Worm (Caenorhabditis elegans) whole organism, mixed stage, embryonic: ENCODE results near the gene fbxb-62.

Experiments
- M03D4.4 ChIP-seq: sonication (generic microtip); optimal IDR thresholded peaks from 2 replicates; lab custom pipeline; 2017; ENCODE audit warnings: mild to moderate bottlenecking, missing genetic modification characterization, missing compliant biosample characterization
- bed-3 ChIP-seq: fragments of 200-800 bp; sonication (Bioruptor generic); optimal IDR thresholded peaks from 3 replicates; lab custom pipeline; 2018; ENCODE audit warnings: mild to moderate bottlenecking, missing genetic modification characterization, moderate library complexity, missing compliant biosample characterization
- blmp-1 ChIP-seq: fragments of 150-350 bp; optimal IDR thresholded peaks from 2 replicates; lab custom pipeline; 2014; ENCODE audit warnings: missing biosample characterization, missing genetic modification characterization
- ceh-39 ChIP-seq: fragments of 150-350 bp; optimal IDR thresholded peaks from 2 replicates; lab custom pipeline; 2014; ENCODE audit warnings: missing biosample characterization, missing genetic modification characterization
- ceh-43 ChIP-seq: fragments of 200-800 bp; sonication (Bioruptor generic); optimal IDR thresholded peaks from 2 replicates; lab custom pipeline; 2018; ENCODE audit warnings: mild to moderate bottlenecking, missing genetic modification characterization, moderate library complexity, missing compliant biosample characterization
- ceh-83 ChIP-seq: fragments of 200-800 bp; sonication (Bioruptor generic); optimal IDR thresholded peaks from 2 replicates; lab custom pipeline; 2018; ENCODE audit warnings: mild to moderate bottlenecking, missing genetic modification characterization, missing compliant biosample characterization
- ces-1 ChIP-seq: fragments of 150-350 bp; optimal IDR thresholded peaks from 2 replicates; lab custom pipeline; 2014; ENCODE audit warnings: missing biosample characterization, missing genetic modification reagents, missing genetic modification characterization
- cnd-1 ChIP-seq: fragments of 200-800 bp; sonication (Bioruptor generic); optimal IDR thresholded peaks from 2 replicates; lab custom pipeline; 2018; ENCODE audit warnings: mild to moderate bottlenecking, missing genetic modification characterization, missing compliant biosample characterization
- drap-1 ChIP-seq: fragments of 200-800 bp; sonication (Bioruptor generic); optimal IDR thresholded peaks from 3 replicates; lab custom pipeline; 2018; ENCODE audit warnings: mild to moderate bottlenecking, missing genetic modification characterization, missing compliant biosample characterization
- elt-1 ChIP-seq: sonication (generic microtip); optimal IDR thresholded peaks from 2 replicates; lab custom pipeline; 2017; ENCODE audit warnings: missing genetic modification characterization, mild to moderate bottlenecking, missing compliant biosample characterization, antibody characterized with exemption, moderate library complexity, borderline replicate concordance; ENCODE audit not compliant: insufficient read depth
- elt-3 ChIP-seq: fragments of 150-350 bp; optimal IDR thresholded peaks from 2 replicates; lab custom pipeline; 2014; ENCODE audit warnings: missing biosample characterization, missing genetic modification characterization
- flh-1 ChIP-seq: fragments of 200-800 bp; sonication (Bioruptor generic); optimal IDR thresholded peaks from 2 replicates; lab custom pipeline; 2018; ENCODE audit warnings: mild to moderate bottlenecking, missing genetic modification characterization, moderate library complexity, missing compliant biosample characterization
- ham-2 ChIP-seq: fragments of 200-800 bp; sonication (Bioruptor generic); optimal IDR thresholded peaks from 2 replicates; lab custom pipeline; 2018; ENCODE audit warnings: mild to moderate bottlenecking, missing genetic modification characterization, missing compliant biosample characterization
- hlh-1 ChIP-seq: fragments of 150-350 bp; optimal IDR thresholded peaks from 2 replicates; lab custom pipeline; 2014; ENCODE audit warnings: missing biosample characterization, missing genetic modification reagents, missing genetic modification characterization
- lin-13 ChIP-seq: fragments of 150-350 bp; optimal IDR thresholded peaks from 2 replicates; lab custom pipeline; 2014; ENCODE audit warnings: missing biosample characterization, missing genetic modification characterization
- lin-32 ChIP-seq: fragments of 200-800 bp; sonication (Bioruptor generic); optimal IDR thresholded peaks from 2 replicates; lab custom pipeline; 2018; ENCODE audit warnings: mild to moderate bottlenecking, missing genetic modification characterization, missing compliant biosample characterization
- lsy-2 ChIP-seq: fragments of 150-350 bp; optimal IDR thresholded peaks from 2 replicates; lab custom pipeline; 2014; ENCODE audit warnings: missing biosample characterization, missing genetic modification characterization
- mab-5 ChIP-seq: fragments of 150-350 bp; optimal IDR thresholded peaks from 2 replicates; lab custom pipeline; 2014; ENCODE audit warnings: missing biosample characterization, missing genetic modification characterization
- mep-1 ChIP-seq: fragments of 150-350 bp; optimal IDR thresholded peaks from 2 replicates; lab custom pipeline; 2017; ENCODE audit warnings: missing biosample characterization, missing genetic modification reagents, missing genetic modification characterization, inconsistent platforms
- mls-2 ChIP-seq: sonication (generic microtip); optimal IDR thresholded peaks from 2 replicates; lab custom pipeline; 2016; ENCODE audit warnings: mild to moderate bottlenecking, missing genetic modification characterization, moderate library complexity, missing compliant biosample characterization
- nhr-12 ChIP-seq: fragments of 150-350 bp; optimal IDR thresholded peaks from 2 replicates; lab custom pipeline; 2014; ENCODE audit warnings: missing biosample characterization, missing genetic modification characterization
- nhr-2 ChIP-seq: fragments of 150-350 bp; optimal IDR thresholded peaks from 2 replicates; lab custom pipeline; 2014; ENCODE audit warnings: missing biosample characterization, missing genetic modification characterization
- nhr-237 ChIP-seq: fragments of 150-350 bp; optimal IDR thresholded peaks from 2 replicates; lab custom pipeline; 2014; ENCODE audit warnings: missing biosample characterization, missing genetic modification characterization
- nhr-28 ChIP-seq: fragments of 150-350 bp; optimal IDR thresholded peaks from 2 replicates; lab custom pipeline; 2014; ENCODE audit warnings: missing biosample characterization, missing genetic modification characterization
- nhr-76 ChIP-seq: sonication (generic microtip); optimal IDR thresholded peaks from 2 replicates; lab custom pipeline; 2017; ENCODE audit warnings: missing biosample characterization, missing genetic modification characterization
- sem-2 ChIP-seq: fragments of 200-800 bp; sonication (Bioruptor generic); optimal IDR thresholded peaks from 2 replicates; lab custom pipeline; 2018; ENCODE audit warnings: mild to moderate bottlenecking, missing genetic modification characterization, missing compliant biosample characterization
- snpc-4 ChIP-seq: fragments of 150-350 bp; optimal IDR thresholded peaks from 2 replicates; lab custom pipeline; 2014; ENCODE audit warnings: missing biosample characterization, missing genetic modification characterization
- sptf-1 ChIP-seq: sonication (generic microtip); optimal IDR thresholded peaks from 2 replicates; lab custom pipeline; 2017; ENCODE audit warnings: mild to moderate bottlenecking, missing genetic modification characterization, moderate library complexity, missing compliant biosample characterization
- tbx-8 ChIP-seq: fragments of 200-800 bp; sonication (Bioruptor generic); optimal IDR thresholded peaks from 2 replicates; lab custom pipeline; 2018; ENCODE audit warnings: mild to moderate bottlenecking, missing genetic modification characterization, moderate library complexity, missing compliant biosample characterization
- unc-120 ChIP-seq: sonication (generic microtip); optimal IDR thresholded peaks from 2 replicates; lab custom pipeline; 2017; ENCODE audit warnings: missing genetic modification characterization, missing compliant biosample characterization; ENCODE audit not compliant: poor library complexity, severe bottlenecking
- unc-39 ChIP-seq: fragments of 150-350 bp; optimal IDR thresholded peaks from 2 replicates; lab custom pipeline; 2014; ENCODE audit warnings: missing biosample characterization, missing genetic modification characterization
- unc-62 ChIP-seq: fragments of 150-350 bp; optimal IDR thresholded peaks from 2 replicates; lab custom pipeline; 2014; ENCODE audit warnings: missing biosample characterization, missing genetic modification reagents, missing genetic modification characterization
- ztf-11 ChIP-seq: fragments of 150-350 bp; optimal IDR thresholded peaks from 2 replicates; lab custom pipeline; 2014; ENCODE audit warnings: missing biosample characterization, missing genetic modification characterization

fbxb-62 gene

ce11 chrV:19306906-19307305 is 5.1 kb upstream of the fbxb-62 start, which contains the start of gene F55C9.15:
TSS of gene F55C9.15 (minus strand) at chrV:19307006.
- TF ChIP-seq flh-1 (GFP tag; lab: Kevin White, UChicago) (no peak), unc-62 (GFP tag; lab: Kevin White, UChicago) (no peak), sptf-1 (no peak), ceh-43 (GFP tag; lab: Kevin White, UChicago) (no peak), nhr-28 (tag; lab: Kevin White, UChicago) (no peak), mls-2 (tag; lab: Kevin White, UChicago) (no peak), unc-120 (no peak), nhr-12 (tag; lab: Kevin White, UChicago) (no peak), lsy-2 (tag; lab: Kevin White, UChicago) (no peak), elt-1 (tag; lab: Kevin White, UChicago) (no peak), tbx-8 (no peak), cnd-1 (tag; lab: Kevin White, UChicago) (no peak), unc-39 (no peak), snpc-4 (tag; lab: Kevin White, UChicago) (no peak), bed-3 (no peak), lin-13 (tag; lab: Kevin White, UChicago) (no peak)

- TF ChIP-seq ces-1 (no peak), nhr-2 (tag; lab: Kevin White, UChicago) (no peak), ceh-39 (tag; lab: Kevin White, UChicago) (peak; percentile 53), mep-1 (tag; lab: Kevin White, UChicago) (no peak)
Observed at ce11 chrV:19303589-19304174, 1.8 kb upstream of the fbxb-62 start, which contains the start of the genes fbxb-63 and fbxb-61. TSS of gene fbxb-63 (minus strand) at chrV:19303730. TSS of gene fbxb-61 (plus strand) at chrV:19304124.

ce11 chrV:19299262-19299661 is 2.6 kb downstream of the fbxb-62 start, which contains the start of gene F55C9.14:
TSS of gene F55C9.14 (plus strand) at chrV:19299562.
- TF ChIP-seq lin-13 (tag; lab: Kevin White, UChicago) (no peak), flh-1 (GFP tag; lab: Kevin White, UChicago) (no peak), unc-39 (no peak), M03D4.4 (no peak), elt-3 (tag; lab: Kevin White, UChicago) (no peak), unc-62 (GFP tag; lab: Kevin White, UChicago) (no peak), mab-5 (tag; lab: Kevin White, UChicago) (no peak), nhr-237 (no peak), bed-3 (no peak)

ce11 chrV:19297510-19297909 is 4.3 kb downstream of the fbxb-62 start, which contains the start of gene fbxb-60:
TSS of gene fbxb-60 (plus strand) at chrV:19297810.
- TF ChIP-seq snpc-4 (tag; lab: Kevin White, UChicago), result no peak
- TF ChIP-seq ceh-39 (tag; lab: Kevin White, UChicago), result no peak
- TF ChIP-seq mab-5 (tag; lab: Kevin White, UChicago), result no peak
- no peak for TF ChIP-seq drap-1 (GFP tag; lab: Kevin White, UChicago)
- no peak for TF ChIP-seq unc-62 (GFP tag; lab: Kevin White, UChicago)
- no peak for TF ChIP-seq ceh-83 (GFP tag; lab: Kevin White, UChicago)
- TF ChIP-seq lsy-2 (tag; lab: Kevin White, UChicago), result no peak
- no peak for TF ChIP-seq tbx-8
- TF ChIP-seq ztf-11 (tag; lab: Kevin White, UChicago), result no peak
- TF ChIP-seq sptf-1, result no peak

ce11 chrV:19296723-19297122 is 5.1 kb downstream of the fbxb-62 start, which contains the start of gene F55C9.6:
TSS of gene F55C9.6 (minus strand) at chrV:19296823.
- no peak for TF ChIP-seq bed-3
- TF ChIP-seq mep-1 (tag; lab: Kevin White, UChicago), result no peak
- no peak for TF ChIP-seq ham-2 (GFP tag; lab: Kevin White, UChicago)
- no peak for TF ChIP-seq sem-2 (GFP tag; lab: Kevin White, UChicago)
- no peak for TF ChIP-seq lin-32 (GFP tag; lab: Kevin White, UChicago)
- TF ChIP-seq lsy-2 (tag; lab: Kevin White, UChicago), result no peak
- TF ChIP-seq mls-2 (tag; lab: Kevin White, UChicago), result no peak
- no peak for TF ChIP-seq snpc-4 (tag; lab: Kevin White, UChicago)
- no peak for TF ChIP-seq hlh-1 (tag; lab: Kevin White, UChicago)
- no peak for TF ChIP-seq nhr-2 (tag; lab: Kevin White, UChicago)
- no peak for TF ChIP-seq unc-62 (GFP tag; lab: Kevin White, UChicago)
- TF ChIP-seq M03D4.4, result no peak
- no peak for TF ChIP-seq blmp-1 (tag; lab: Kevin White, UChicago)
- no peak for TF ChIP-seq nhr-237
- TF ChIP-seq nhr-76, result no peak
- no peak for TF ChIP-seq sptf-1
- no peak for TF ChIP-seq cnd-1 (tag; lab: Kevin White, UChicago)
